Worm (Caenorhabditis elegans) whole organism, early embryonic: Measurements from ENCODE around the gene vang-1.

Experiments used
- B0310.2 ChIP-seq: sonication (generic microtip); optimal IDR thresholded peaks from 2 replicates; lab custom pipeline; 2016; ENCODE audit warnings: mild to moderate bottlenecking, missing genetic modification characterization, missing compliant biosample characterization
- F13C5.2 ChIP-seq: sonication (generic microtip); optimal IDR thresholded peaks from 2 replicates; lab custom pipeline; 2017; ENCODE audit warnings: mild to moderate bottlenecking, missing genetic modification characterization, inconsistent platforms, missing compliant biosample characterization
- aly-1 ChIP-seq: sonication (generic microtip); optimal IDR thresholded peaks from 2 replicates; lab custom pipeline; 2016; ENCODE audit warnings: missing genetic modification characterization, missing compliant biosample characterization
- ama-1 ChIP-seq: fragments of 150-350 bp; optimal IDR thresholded peaks from 2 replicates; lab custom pipeline; 2014
- ceh-13 ChIP-seq: fragments of 200-800 bp; sonication (Bioruptor generic); optimal IDR thresholded peaks from 2 replicates; lab custom pipeline; 2018; ENCODE audit warnings: mild to moderate bottlenecking, missing genetic modification characterization, missing compliant biosample characterization
- ceh-36 ChIP-seq: sonication (generic microtip); optimal IDR thresholded peaks from 2 replicates; lab custom pipeline; 2016; ENCODE audit warnings: missing genetic modification characterization, inconsistent platforms, missing compliant biosample characterization
- ets-7 ChIP-seq: sonication (generic microtip); optimal IDR thresholded peaks from 2 replicates; lab custom pipeline; 2016; ENCODE audit warnings: missing genotype, missing genetic modification characterization, missing compliant biosample characterization
- flt-1 ChIP-seq: fragments of 200-800 bp; sonication (Bioruptor generic); IDR thresholded peaks from 2 replicates; pipeline ENCODE4 v1.3.6; 2022; ENCODE audit warnings: missing genetic modification characterization, missing compliant biosample characterization
- hmbx-1 ChIP-seq: sonication (generic microtip); optimal IDR thresholded peaks from 2 replicates; lab custom pipeline; 2016; ENCODE audit warnings: mild to moderate bottlenecking, missing genetic modification characterization, missing compliant biosample characterization
- hmg-4 ChIP-seq: fragments of 200-800 bp; sonication (Bioruptor generic); optimal IDR thresholded peaks from 2 replicates; lab custom pipeline; 2018; ENCODE audit warnings: mild to moderate bottlenecking, missing genetic modification characterization, missing compliant biosample characterization
- hnd-1 ChIP-seq: sonication (generic microtip); optimal IDR thresholded peaks from 2 replicates; lab custom pipeline; 2016; ENCODE audit warnings: missing genetic modification characterization, missing compliant biosample characterization
- pes-1 ChIP-seq: fragments of 200-800 bp; sonication (Bioruptor generic); IDR thresholded peaks from 2 replicates; pipeline ENCODE4 v1.3.6; 2022; ENCODE audit warnings: missing genetic modification reagents, missing genetic modification characterization, missing compliant biosample characterization
- scrt-1 ChIP-seq: fragments of 200-800 bp; sonication (Bioruptor generic); IDR thresholded peaks from 2 replicates; pipeline ENCODE4 v1.3.6; 2022; ENCODE audit warnings: missing genetic modification characterization, missing compliant biosample characterization
- sea-1 ChIP-seq: fragments of 200-800 bp; sonication (Bioruptor generic); conservative IDR thresholded peaks from 2 replicates; pipeline ENCODE4 v1.3.6; 2022; ENCODE audit warnings: missing genetic modification characterization, missing compliant biosample characterization
- tbx-11 ChIP-seq: fragments of 200-800 bp; sonication (Bioruptor generic); IDR thresholded peaks from 2 replicates; pipeline ENCODE4 v1.3.6; 2022; ENCODE audit warnings: missing genetic modification characterization, missing compliant biosample characterization
- tbx-37 ChIP-seq: fragments of 200-800 bp; sonication (Bioruptor generic); conservative IDR thresholded peaks from 2 replicates; pipeline ENCODE4 v1.3.6; 2022; ENCODE audit warnings: missing genetic modification reagents, missing genetic modification characterization, missing compliant biosample characterization
- tra-4 ChIP-seq: sonication (generic microtip); optimal IDR thresholded peaks from 2 replicates; lab custom pipeline; 2017; ENCODE audit warnings: missing genetic modification characterization, missing compliant biosample characterization

vang-1 gene

ce11 chrX:2939085-2939484 lies 53.4 kb downstream of the vang-1 start:
- TF ChIP-seq scrt-1 (GFP tag; lab: Robert Waterston, UW) (no peak), F13C5.2 (tag; lab: Kevin White, UChicago) (no peak), hmbx-1 (tag; lab: Kevin White, UChicago) (no peak), hnd-1 (no peak), tbx-37 (no peak), ama-1 (lab: Kevin White, UChicago) (no peak), B0310.2 (no peak), hmg-4 (GFP tag; lab: Kevin White, UChicago) (no peak), ceh-36 (tag; lab: Kevin White, UChicago) (no peak)

ce11 chrX:2939526-2939925 lies 53.9 kb downstream of the vang-1 start:
- no peak for TF ChIP-seq ceh-36 (tag; lab: Kevin White, UChicago)
- TF ChIP-seq ama-1 (lab: Kevin White, UChicago): no peak
- no peak for TF ChIP-seq tra-4 (tag; lab: Kevin White, UChicago)
- TF ChIP-seq pes-1 (GFP tag; lab: Robert Waterston, UW): no peak
- TF ChIP-seq flt-1 (GFP tag; lab: Robert Waterston, UW): no peak
- TF ChIP-seq tbx-11 (GFP tag; lab: Robert Waterston, UW): no peak
- TF ChIP-seq hmbx-1 (tag; lab: Kevin White, UChicago): no peak
- TF ChIP-seq F13C5.2 (tag; lab: Kevin White, UChicago): no peak
- no peak for TF ChIP-seq scrt-1 (GFP tag; lab: Robert Waterston, UW)
- TF ChIP-seq sea-1 (GFP tag; lab: Robert Waterston, UW): no peak
- no peak for TF ChIP-seq hnd-1
- TF ChIP-seq tbx-37: no peak
- TF ChIP-seq ceh-13 (GFP tag; lab: Kevin White, UChicago): no peak
- TF ChIP-seq hmg-4 (GFP tag; lab: Kevin White, UChicago): no peak
- no peak for TF ChIP-seq B0310.2
- TF ChIP-seq aly-1: no peak
- no peak for TF ChIP-seq ets-7 (tag; lab: Kevin White, UChicago)
